Worm (Caenorhabditis elegans) whole organism, L3 larva: ENCODE data around the gene F15H10.10.
A peak's percentile ranks its signal among the peaks of the same experiment; 100 is the strongest.

ENCODE experiments used
- aly-2 ChIP-seq: fragments of 150-350 bp; optimal IDR thresholded peaks from 2 replicates; lab custom pipeline; 2014; ENCODE audit warnings: missing biosample characterization, missing genetic modification characterization
- ceh-16 ChIP-seq: sonication (generic microtip); optimal IDR thresholded peaks from 2 replicates; lab custom pipeline; 2017; ENCODE audit warnings: missing biosample characterization, missing genetic modification characterization
- fos-1 ChIP-seq: fragments of 150-350 bp; optimal IDR thresholded peaks from 2 replicates; lab custom pipeline; 2014; ENCODE audit warnings: missing biosample characterization, missing genetic modification characterization
- mdl-1 ChIP-seq: fragments of 150-350 bp; optimal IDR thresholded peaks from 2 replicates; lab custom pipeline; 2014; ENCODE audit warnings: missing biosample characterization, missing genetic modification characterization
- nhr-11 ChIP-seq: fragments of 150-350 bp; optimal IDR thresholded peaks from 2 replicates; lab custom pipeline; 2014; ENCODE audit warnings: missing biosample characterization, missing genetic modification characterization
- nhr-237 ChIP-seq: fragments of 150-350 bp; optimal IDR thresholded peaks from 2 replicates; lab custom pipeline; 2014; ENCODE audit warnings: missing biosample characterization, missing genetic modification characterization
- nhr-76 ChIP-seq: fragments of 150-350 bp; sonication (generic microtip); optimal IDR thresholded peaks from 5 replicates; lab custom pipeline; 2014; ENCODE audit warnings: missing biosample characterization, missing genetic modification characterization
- pha-4 ChIP-seq: fragments of 150-350 bp; optimal IDR thresholded peaks from 2 replicates; lab custom pipeline; 2014; ENCODE audit warnings: missing biosample characterization, missing genetic modification reagents, missing genetic modification characterization
- unc-62 ChIP-seq: fragments of 150-350 bp; sonication (generic microtip); optimal IDR thresholded peaks from 4 replicates; lab custom pipeline; 2014; ENCODE audit warnings: missing biosample characterization, missing genetic modification reagents, missing genetic modification characterization

- TF ChIP-seq ceh-16 (tag; lab: Kevin White, UChicago) (no peak), unc-62 (GFP tag; lab: Kevin White, UChicago) (no peak), mdl-1 (tag; lab: Kevin White, UChicago) (no peak), nhr-11 (no peak), fos-1 (tag; lab: Kevin White, UChicago) (no peak), aly-2 (no peak), nhr-237 (tag; lab: Kevin White, UChicago) (no peak), pha-4 (tag; lab: Kevin White, UChicago) (peak; percentile 3), nhr-76 (no peak)
These were observed 24.6 kb upstream of the F15H10.10 start, which contains the start of gene pap-1 for ce11 chrV:10441135-10442024.
